Worm (Caenorhabditis elegans): ENCODE measurements around the gene C07D10.1.

C07D10.1 gene

ce11 chrII:7398712-7399111 is at the start of gene C07D10.1:
C07D10.1 (plus strand) TSS chrII:7399012.
- TF ChIP-seq let-526 (GFP tag; IDR thresholded peaks at IDR 0.05) (no peak), pbrm-1 (GFP tag; IDR thresholded peaks at IDR 0.05) (no peak), ceh-27 (GFP tag; optimal IDR thresholded peaks at IDR 0.05) (no peak), Y67H2A.10 (GFP tag; conservative IDR thresholded peaks at IDR 0.05) (no peak), F23B12.7 (tag; optimal IDR thresholded peaks at IDR 0.05; ENCODE audit: insufficient read depth) (no peak), nhr-90 (tag; optimal IDR thresholded peaks at IDR 0.05) (no peak), pha-4 (tag; optimal IDR thresholded peaks at IDR 0.05) (no peak), repo-1 (tag; optimal IDR thresholded peaks at IDR 0.05) (no peak), Y56A3A.18 (GFP tag; IDR thresholded peaks at IDR 0.05) (no peak), attf-3 (GFP tag; conservative IDR thresholded peaks at IDR 0.05) (no peak), ceh-40 (GFP tag; IDR thresholded peaks at IDR 0.05) (no peak), aptf-3 (GFP tag; IDR thresholded peaks at IDR 0.05) (no peak), ztf-6 (GFP tag; IDR thresholded peaks at IDR 0.05) (no peak), rpc-1 (optimal IDR thresholded peaks at IDR 0.05) (no peak), rpc-1 (tag; optimal IDR thresholded peaks at IDR 0.05) (no peak), ZK185.1 (tag; optimal IDR thresholded peaks at IDR 0.05; ENCODE audit: poor library complexity, severe bottlenecking) (no peak)

- TF ChIP-seq rec-8 (tag; optimal IDR thresholded peaks at IDR 0.05) (no peak), gei-17 (GFP tag; optimal IDR thresholded peaks at IDR 0.05) (no peak), madf-8 (GFP tag; conservative IDR thresholded peaks at IDR 0.05) (no peak), let-607 (tag; optimal IDR thresholded peaks at IDR 0.05) (peak in 1 of 2 experiments; percentile 70), B0261.1 (tag; optimal IDR thresholded peaks at IDR 0.05) (no peak), aptf-2 (GFP tag; conservative IDR thresholded peaks at IDR 0.05) (0 out of 2 replicates have a peak, but pooled peaks have one; percentile 9), hlh-26 (GFP tag; conservative IDR thresholded peaks at IDR 0.05) (no peak), pbrm-1 (GFP tag; IDR thresholded peaks at IDR 0.05) (no peak), tlf-1 (GFP tag; optimal IDR thresholded peaks at IDR 0.05) (no peak), hsf-1 (GFP tag; IDR thresholded peaks at IDR 0.05) (peak; percentile 54; the same call in 1 of the 2 replicates)
These were observed 46.3 kb upstream of the C07D10.1 start, which contains the start of gene hsp-4 for ce11 chrII:7352507-7352906. hsp-4 (minus strand) TSS chrII:7352645.

ce11 chrII:7353027-7353426 is 45.8 kb upstream of the C07D10.1 start:
- TF ChIP-seq D2030.7 (GFP tag; IDR thresholded peaks at IDR 0.05), result peak; percentile 55
- TF ChIP-seq cebp-1 (GFP tag; IDR thresholded peaks at IDR 0.05), result no peak
- no peak for TF ChIP-seq cebp-1 (tag; optimal IDR thresholded peaks at IDR 0.05)
- 0 out of 2 replicates have a peak, but pooled peaks have one; percentile 38 for TF ChIP-seq attf-6 (GFP tag; IDR thresholded peaks at IDR 0.05)
- TF ChIP-seq athp-1 (tag; optimal IDR thresholded peaks at IDR 0.05), result no peak
- TF ChIP-seq F23B12.7 (tag; optimal IDR thresholded peaks at IDR 0.05; ENCODE audit: insufficient read depth), result no peak
- 0 out of 2 replicates have a peak, but pooled peaks have one; percentile 8 for TF ChIP-seq attf-3 (GFP tag; conservative IDR thresholded peaks at IDR 0.05)
- no peak for TF ChIP-seq snpc-1.3 (tag; optimal IDR thresholded peaks at IDR 0.05; ENCODE audit: insufficient read depth)
- no peak for TF ChIP-seq snpc-1.1 (tag; optimal IDR thresholded peaks at IDR 0.05; ENCODE audit: insufficient read depth)
- peak; percentile 51 for TF ChIP-seq xnd-1 (tag; optimal IDR thresholded peaks at IDR 0.05)
- TF ChIP-seq ztf-22 (GFP tag; optimal IDR thresholded peaks at IDR 0.05), result no peak
- TF ChIP-seq ceh-79 (tag; optimal IDR thresholded peaks at IDR 0.05), result no peak
- TF ChIP-seq mxl-1 (tag; optimal IDR thresholded peaks at IDR 0.05), result no peak
- peak; percentile 70 for TF ChIP-seq ceh-100 (GFP tag; IDR thresholded peaks at IDR 0.05)
- no peak for TF ChIP-seq F37B4.10 (GFP tag; IDR thresholded peaks at IDR 0.05)
- no peak for TF ChIP-seq ceh-40 (GFP tag; IDR thresholded peaks at IDR 0.05)
- peak; percentile 42 for TF ChIP-seq unc-130 (GFP tag; optimal IDR thresholded peaks at IDR 0.05)
- TF ChIP-seq aptf-3 (GFP tag; IDR thresholded peaks at IDR 0.05), result no peak
- TF ChIP-seq C17E4.6 (GFP tag; IDR thresholded peaks at IDR 0.05), result no peak
- TF ChIP-seq mel-28 (tag; optimal IDR thresholded peaks at IDR 0.05; ENCODE audit: borderline replicate concordance), result no peak
- peak; percentile 77 for TF ChIP-seq lin-54 (GFP tag; optimal IDR thresholded peaks at IDR 0.05)
- no peak for TF ChIP-seq ama-1 (optimal IDR thresholded peaks at IDR 0.05)
- TF ChIP-seq ama-1 (GFP tag; optimal IDR thresholded peaks at IDR 0.05), result no peak
- TF ChIP-seq nhr-80 (tag; optimal IDR thresholded peaks at IDR 0.05), result no peak
- TF ChIP-seq ceh-91 (GFP tag; IDR thresholded peaks at IDR 0.05), result peak; percentile 58
